Worm (Caenorhabditis elegans) whole organism, mixed stage, embryonic: ENCODE data around the gene F25H9.2.

Source experiments
- M03D4.4 ChIP-seq: sonication (generic microtip); optimal IDR thresholded peaks from 2 replicates; lab custom pipeline; 2017; ENCODE audit warnings: mild to moderate bottlenecking, missing genetic modification characterization, missing compliant biosample characterization
- blmp-1 ChIP-seq: fragments of 150-350 bp; optimal IDR thresholded peaks from 2 replicates; lab custom pipeline; 2014; ENCODE audit warnings: missing biosample characterization, missing genetic modification characterization
- ceh-43 ChIP-seq: fragments of 200-800 bp; sonication (Bioruptor generic); optimal IDR thresholded peaks from 2 replicates; lab custom pipeline; 2018; ENCODE audit warnings: mild to moderate bottlenecking, missing genetic modification characterization, moderate library complexity, missing compliant biosample characterization
- ceh-83 ChIP-seq: fragments of 200-800 bp; sonication (Bioruptor generic); optimal IDR thresholded peaks from 2 replicates; lab custom pipeline; 2018; ENCODE audit warnings: mild to moderate bottlenecking, missing genetic modification characterization, missing compliant biosample characterization
- ces-1 ChIP-seq: fragments of 150-350 bp; optimal IDR thresholded peaks from 2 replicates; lab custom pipeline; 2014; ENCODE audit warnings: missing biosample characterization, missing genetic modification reagents, missing genetic modification characterization
- cnd-1 ChIP-seq: fragments of 200-800 bp; sonication (Bioruptor generic); optimal IDR thresholded peaks from 2 replicates; lab custom pipeline; 2018; ENCODE audit warnings: mild to moderate bottlenecking, missing genetic modification characterization, missing compliant biosample characterization
- drap-1 ChIP-seq: fragments of 200-800 bp; sonication (Bioruptor generic); optimal IDR thresholded peaks from 3 replicates; lab custom pipeline; 2018; ENCODE audit warnings: mild to moderate bottlenecking, missing genetic modification characterization, missing compliant biosample characterization
- flh-1 ChIP-seq: fragments of 200-800 bp; sonication (Bioruptor generic); optimal IDR thresholded peaks from 2 replicates; lab custom pipeline; 2018; ENCODE audit warnings: mild to moderate bottlenecking, missing genetic modification characterization, moderate library complexity, missing compliant biosample characterization
- ham-2 ChIP-seq: fragments of 200-800 bp; sonication (Bioruptor generic); optimal IDR thresholded peaks from 2 replicates; lab custom pipeline; 2018; ENCODE audit warnings: mild to moderate bottlenecking, missing genetic modification characterization, missing compliant biosample characterization
- lin-13 ChIP-seq: fragments of 150-350 bp; optimal IDR thresholded peaks from 2 replicates; lab custom pipeline; 2014; ENCODE audit warnings: missing biosample characterization, missing genetic modification characterization
- lin-32 ChIP-seq: fragments of 200-800 bp; sonication (Bioruptor generic); optimal IDR thresholded peaks from 2 replicates; lab custom pipeline; 2018; ENCODE audit warnings: mild to moderate bottlenecking, missing genetic modification characterization, missing compliant biosample characterization
- lsy-2 ChIP-seq: fragments of 150-350 bp; optimal IDR thresholded peaks from 2 replicates; lab custom pipeline; 2014; ENCODE audit warnings: missing biosample characterization, missing genetic modification characterization
- mab-5 ChIP-seq: fragments of 150-350 bp; optimal IDR thresholded peaks from 2 replicates; lab custom pipeline; 2014; ENCODE audit warnings: missing biosample characterization, missing genetic modification characterization
- mep-1 ChIP-seq: fragments of 150-350 bp; optimal IDR thresholded peaks from 2 replicates; lab custom pipeline; 2017; ENCODE audit warnings: missing biosample characterization, missing genetic modification reagents, missing genetic modification characterization, inconsistent platforms
- nhr-12 ChIP-seq: fragments of 150-350 bp; optimal IDR thresholded peaks from 2 replicates; lab custom pipeline; 2014; ENCODE audit warnings: missing biosample characterization, missing genetic modification characterization
- nhr-2 ChIP-seq: fragments of 150-350 bp; optimal IDR thresholded peaks from 2 replicates; lab custom pipeline; 2014; ENCODE audit warnings: missing biosample characterization, missing genetic modification characterization
- nhr-237 ChIP-seq: fragments of 150-350 bp; optimal IDR thresholded peaks from 2 replicates; lab custom pipeline; 2014; ENCODE audit warnings: missing biosample characterization, missing genetic modification characterization
- nhr-28 ChIP-seq: fragments of 150-350 bp; optimal IDR thresholded peaks from 2 replicates; lab custom pipeline; 2014; ENCODE audit warnings: missing biosample characterization, missing genetic modification characterization
- nhr-76 ChIP-seq: sonication (generic microtip); optimal IDR thresholded peaks from 2 replicates; lab custom pipeline; 2017; ENCODE audit warnings: missing biosample characterization, missing genetic modification characterization
- pha-4 ChIP-seq: fragments of 150-350 bp; optimal IDR thresholded peaks from 2 replicates; lab custom pipeline; 2018; ENCODE audit warnings: missing biosample characterization, missing genetic modification reagents, missing genetic modification characterization
- sem-2 ChIP-seq: fragments of 200-800 bp; sonication (Bioruptor generic); optimal IDR thresholded peaks from 2 replicates; lab custom pipeline; 2018; ENCODE audit warnings: mild to moderate bottlenecking, missing genetic modification characterization, missing compliant biosample characterization
- snpc-4 ChIP-seq: fragments of 150-350 bp; optimal IDR thresholded peaks from 2 replicates; lab custom pipeline; 2014; ENCODE audit warnings: missing biosample characterization, missing genetic modification characterization
- sptf-1 ChIP-seq: sonication (generic microtip); optimal IDR thresholded peaks from 2 replicates; lab custom pipeline; 2017; ENCODE audit warnings: mild to moderate bottlenecking, missing genetic modification characterization, moderate library complexity, missing compliant biosample characterization
- tbx-8 ChIP-seq: fragments of 200-800 bp; sonication (Bioruptor generic); optimal IDR thresholded peaks from 2 replicates; lab custom pipeline; 2018; ENCODE audit warnings: mild to moderate bottlenecking, missing genetic modification characterization, moderate library complexity, missing compliant biosample characterization
- unc-120 ChIP-seq: sonication (generic microtip); optimal IDR thresholded peaks from 2 replicates; lab custom pipeline; 2017; ENCODE audit warnings: missing genetic modification characterization, missing compliant biosample characterization; ENCODE audit not compliant: poor library complexity, severe bottlenecking
- zip-8 ChIP-seq: fragments of 150-350 bp; optimal IDR thresholded peaks from 2 replicates; lab custom pipeline; 2014; ENCODE audit warnings: missing biosample characterization, missing genetic modification characterization
- ztf-11 ChIP-seq: fragments of 150-350 bp; optimal IDR thresholded peaks from 2 replicates; lab custom pipeline; 2014; ENCODE audit warnings: missing biosample characterization, missing genetic modification characterization

Gene F25H9.2

DNA sequence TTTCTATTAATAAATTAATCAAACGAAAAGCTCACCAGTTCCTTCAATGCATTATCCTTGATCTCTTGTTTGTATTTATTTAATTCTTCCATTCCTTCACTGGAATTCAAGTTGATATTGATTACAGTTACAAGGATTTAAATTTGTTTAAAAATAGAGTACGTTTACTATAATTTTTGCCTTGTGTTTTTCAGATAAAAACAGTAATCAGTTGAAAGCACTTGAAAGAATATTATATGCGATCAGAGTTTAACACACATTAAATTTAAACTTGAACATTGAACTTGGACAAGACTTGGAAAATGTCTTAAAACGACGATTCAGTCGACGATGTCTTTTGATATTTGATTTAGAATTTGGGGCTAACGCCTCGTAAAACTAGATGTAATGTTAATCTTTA, 40.4 kb upstream of the F25H9.2 start, which contains the start of gene F53F1.6:
TSS of gene F53F1.6 (minus strand) at position 101 of the 400 bp plus-strand sequence.
- TF ChIP-seq nhr-237 (tag; lab: Kevin White, UChicago): no peak
- no peak for TF ChIP-seq nhr-76 (tag; lab: Kevin White, UChicago)
- no peak for TF ChIP-seq sptf-1
- TF ChIP-seq nhr-28: no peak
- no peak for TF ChIP-seq ces-1 (GFP tag; lab: Kevin White, UChicago)
- TF ChIP-seq zip-8: no peak
- no peak for TF ChIP-seq tbx-8 (GFP tag; lab: Kevin White, UChicago)

DNA sequence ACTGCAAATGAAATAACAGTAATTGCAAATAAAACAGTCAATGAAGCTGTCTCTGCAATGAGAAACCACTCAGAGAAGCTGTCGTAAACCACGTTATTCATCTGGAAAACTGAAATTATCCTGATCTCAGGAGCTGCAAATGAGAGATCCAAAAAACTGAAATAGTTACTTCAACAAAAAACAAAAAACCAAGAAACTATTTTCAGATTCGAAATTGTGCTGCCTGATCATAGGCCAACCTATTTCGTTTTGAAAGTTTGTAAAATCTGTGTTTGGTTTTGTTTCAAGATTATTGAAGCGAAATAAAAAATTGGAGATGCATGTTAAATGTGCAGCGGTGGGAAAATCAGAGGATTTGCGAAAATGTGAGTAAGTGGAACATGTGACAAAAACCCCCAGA, 37.2 kb upstream of the F25H9.2 start, which contains the start of gene srv-8:
TSS of gene srv-8 (minus strand) at position 101 of the 400 bp plus-strand sequence.
- TF ChIP-seq ces-1 (GFP tag; lab: Kevin White, UChicago): no peak
- TF ChIP-seq unc-120: no peak
- TF ChIP-seq blmp-1: no peak
- TF ChIP-seq nhr-28: no peak
- TF ChIP-seq nhr-76 (tag; lab: Kevin White, UChicago): no peak
- TF ChIP-seq mep-1: no peak

ce11 chrV:13421697-13422096, 36.2 kb upstream of the F25H9.2 start:
- no peak for TF ChIP-seq M03D4.4 (tag; lab: Kevin White, UChicago)
- no peak for TF ChIP-seq nhr-2 (tag; lab: Kevin White, UChicago)

DNA sequence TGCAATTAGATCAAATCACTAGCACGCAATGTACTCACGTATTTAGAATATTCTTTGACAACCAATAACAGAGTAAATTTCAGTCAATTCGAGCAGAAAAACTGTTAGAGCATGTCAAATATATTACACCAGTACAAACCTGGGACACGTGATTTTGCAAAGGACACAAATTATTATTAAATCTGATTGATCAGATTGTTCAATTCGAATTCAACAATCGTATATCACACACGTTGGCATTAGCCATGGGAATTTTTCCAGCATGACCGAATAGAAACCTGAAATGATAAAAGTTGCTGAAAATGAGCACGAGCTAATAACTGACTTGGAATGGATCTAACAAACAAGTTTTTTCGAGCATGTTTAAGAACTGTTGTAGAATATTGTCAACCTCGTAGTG, 34.8 kb upstream of the F25H9.2 start, which contains the start of gene srv-9:
TSS of gene srv-9 (minus strand) at position 101 of the 400 bp plus-strand sequence.
- TF ChIP-seq nhr-76 (tag; lab: Kevin White, UChicago) (no peak), mab-5 (tag; lab: Kevin White, UChicago) (no peak), pha-4 (tag; lab: Kevin White, UChicago) (no peak), ceh-43 (GFP tag; lab: Kevin White, UChicago) (no peak), ztf-11 (tag; lab: Kevin White, UChicago) (no peak), cnd-1 (tag; lab: Kevin White, UChicago) (no peak), snpc-4 (tag; lab: Kevin White, UChicago) (no peak), nhr-28 (no peak)

ce11 chrV:13423608-13424007, 34.3 kb upstream of the F25H9.2 start, which contains the start of gene srv-10:
TSS of gene srv-10 (plus strand) at chrV:13423908.
- no peak for TF ChIP-seq ham-2 (GFP tag; lab: Kevin White, UChicago)
- no peak for TF ChIP-seq ceh-83 (GFP tag; lab: Kevin White, UChicago)
- TF ChIP-seq sem-2 (GFP tag; lab: Kevin White, UChicago): no peak
- TF ChIP-seq lsy-2 (tag; lab: Kevin White, UChicago): no peak
- TF ChIP-seq ces-1 (GFP tag; lab: Kevin White, UChicago): no peak
- no peak for TF ChIP-seq nhr-76 (tag; lab: Kevin White, UChicago)
- no peak for TF ChIP-seq nhr-237 (tag; lab: Kevin White, UChicago)
- no peak for TF ChIP-seq cnd-1 (tag; lab: Kevin White, UChicago)
- no peak for TF ChIP-seq mep-1
- no peak for TF ChIP-seq nhr-2 (tag; lab: Kevin White, UChicago)
- no peak for TF ChIP-seq zip-8
- TF ChIP-seq sptf-1: no peak
- no peak for TF ChIP-seq lin-13 (tag; lab: Kevin White, UChicago)
- TF ChIP-seq nhr-12: no peak
- no peak for TF ChIP-seq lin-32 (GFP tag; lab: Kevin White, UChicago)
- no peak for TF ChIP-seq M03D4.4 (tag; lab: Kevin White, UChicago)
- TF ChIP-seq, all 35 proteins: peak for 0

DNA sequence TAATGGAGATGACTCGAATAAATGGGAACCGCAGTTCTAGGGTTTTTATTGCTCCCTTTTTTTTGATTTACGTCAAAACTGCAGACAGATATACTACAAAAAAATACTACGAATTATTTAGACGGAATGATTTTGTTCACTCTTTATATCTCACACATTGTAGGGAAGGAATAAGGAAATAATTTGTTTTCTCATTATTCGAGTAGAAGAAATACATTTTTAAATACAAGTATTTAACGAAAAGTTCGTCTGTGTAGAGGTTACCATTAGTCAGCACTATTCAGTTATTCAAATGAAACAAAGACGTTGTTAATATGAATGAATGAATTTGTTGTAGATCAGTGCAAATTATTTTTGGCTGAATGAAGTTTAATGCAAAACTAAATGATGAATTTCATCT, 31.1 kb upstream of the F25H9.2 start, which contains the start of gene srd-18:
TSS of gene srd-18 (minus strand) at position 101 of the 400 bp plus-strand sequence.
- no peak for TF ChIP-seq nhr-237 (tag; lab: Kevin White, UChicago)
- TF ChIP-seq ces-1 (GFP tag; lab: Kevin White, UChicago): no peak
- no peak for TF ChIP-seq nhr-28
- no peak for TF ChIP-seq unc-120
- no peak for TF ChIP-seq drap-1 (GFP tag; lab: Kevin White, UChicago)
- TF ChIP-seq pha-4 (tag; lab: Kevin White, UChicago): no peak
- no peak for TF ChIP-seq mep-1
- no peak for TF ChIP-seq ceh-83 (GFP tag; lab: Kevin White, UChicago)
- TF ChIP-seq ceh-43 (GFP tag; lab: Kevin White, UChicago): no peak
- no peak for TF ChIP-seq flh-1
- no peak for TF ChIP-seq M03D4.4 (tag; lab: Kevin White, UChicago)
- TF ChIP-seq blmp-1: no peak
- no peak for TF ChIP-seq cnd-1 (tag; lab: Kevin White, UChicago)
